Fruit fly (Drosophila melanogaster) whole organism, wandering third instar larva: ENCODE results near the gene CG17568.

ENCODE experiments used
- Hnf4 ChIP-seq: fragments of 200-800 bp; sonication (Bioruptor generic); optimal IDR thresholded peaks from 2 replicates; lab custom pipeline; 2016; ENCODE audit warnings: missing biosample characterization, mild to moderate bottlenecking, missing genetic modification characterization
- Mio ChIP-seq: sonication (Bioruptor generic); optimal IDR thresholded peaks from 2 replicates; lab custom pipeline; 2016; ENCODE audit warnings: missing biosample characterization, missing genetic modification characterization
- OdsH ChIP-seq: fragments of 200-800 bp; sonication (Bioruptor generic); optimal IDR thresholded peaks from 2 replicates; lab custom pipeline; 2016; ENCODE audit warnings: missing biosample characterization, mild to moderate bottlenecking, missing genetic modification characterization
- Sp1 ChIP-seq: fragments of 200-800 bp; sonication (Bioruptor generic); optimal IDR thresholded peaks from 3 replicates; lab custom pipeline; 2019; ENCODE audit warnings: missing biosample characterization, mild to moderate bottlenecking, missing genetic modification characterization, moderate library complexity
- br ChIP-seq: fragments of 200-800 bp; sonication (Bioruptor generic); optimal IDR thresholded peaks from 2 replicates; lab custom pipeline; 2016; ENCODE audit warnings: missing biosample characterization, missing genetic modification characterization
- dmrt93B ChIP-seq: fragments of 200-800 bp; sonication (Bioruptor generic); optimal IDR thresholded peaks from 2 replicates; lab custom pipeline; 2018; ENCODE audit warnings: missing biosample characterization, mild to moderate bottlenecking, missing genetic modification characterization
- h ChIP-seq: fragments of 200-800 bp; sonication (Bioruptor generic); optimal IDR thresholded peaks from 3 replicates; lab custom pipeline; 2016; ENCODE audit warnings: missing biosample characterization, mild to moderate bottlenecking, missing genetic modification characterization
- psq ChIP-seq: fragments of 200-800 bp; sonication (Bioruptor generic); optimal IDR thresholded peaks from 3 replicates; lab custom pipeline; 2017; ENCODE audit warnings: missing biosample characterization, mild to moderate bottlenecking, missing genetic modification characterization, moderate library complexity
- sage ChIP-seq: fragments of 200-800 bp; sonication (Bioruptor generic); optimal IDR thresholded peaks from 2 replicates; lab custom pipeline; 2016; ENCODE audit warnings: missing biosample characterization, mild to moderate bottlenecking, missing genetic modification characterization

DNA sequence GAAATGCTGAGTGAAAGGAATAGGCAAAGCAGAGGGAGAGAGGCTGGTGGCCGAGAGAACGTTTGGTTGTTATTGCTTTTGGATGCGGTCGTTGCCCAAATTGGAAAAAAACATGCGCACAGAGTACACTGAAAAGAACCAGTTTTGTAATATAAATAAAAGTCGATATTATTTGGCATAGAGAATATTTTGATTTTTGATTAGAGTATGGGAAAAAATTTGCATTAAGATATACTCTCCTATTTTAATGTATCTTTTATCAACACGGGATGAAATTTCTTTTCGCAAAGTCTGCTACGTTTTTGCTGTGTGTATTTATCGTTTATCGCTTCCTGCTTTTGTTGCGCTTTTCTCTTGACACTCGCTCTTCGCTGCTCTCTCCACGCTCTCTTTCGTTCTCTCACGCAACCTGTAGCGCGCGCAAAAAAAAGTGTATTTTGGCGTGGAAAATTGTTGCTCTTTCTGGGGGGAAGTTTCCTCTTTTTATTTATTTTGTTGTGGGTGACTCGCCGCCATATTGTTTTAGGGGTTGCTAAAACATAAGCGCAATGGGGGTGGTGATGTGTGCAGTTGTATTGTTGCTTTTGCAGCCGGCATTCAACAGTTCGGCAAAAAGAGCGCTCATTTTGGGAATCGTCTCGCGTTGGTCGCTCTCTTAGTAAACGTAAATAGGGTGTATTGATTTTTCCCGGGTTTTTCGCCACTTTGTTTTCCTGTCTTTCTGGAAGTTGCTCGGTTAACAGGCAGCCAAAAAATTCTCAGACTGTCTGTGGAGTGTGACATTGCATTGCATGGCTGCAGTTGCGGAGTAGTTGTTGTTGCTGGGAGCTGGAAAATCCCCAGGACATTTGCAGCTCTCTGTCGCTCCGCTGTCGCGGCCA is 16.3 kb downstream of the CG17568 start:
- TF ChIP-seq br (GFP tag; lab: Kevin White, UChicago) (peak; percentile 89), OdsH (GFP tag; lab: Kevin White, UChicago) (peak; percentile 96), sage (GFP tag; lab: Kevin White, UChicago) (peak; percentile 87), Hnf4 (GFP tag; lab: Kevin White, UChicago) (peak; percentile 89), h (GFP tag; lab: Kevin White, UChicago) (peak; percentile 96), psq (GFP tag; lab: Kevin White, UChicago) (peak; percentile 92), Sp1 (GFP tag; lab: Kevin White, UChicago) (peak; percentile 92), dmrt93B (GFP tag; lab: Kevin White, UChicago) (peak; percentile 82), Mio (GFP tag; lab: Kevin White, UChicago) (no peak)
